Worm (Caenorhabditis elegans) whole organism, mixed stage, embryonic: ENCODE data around the gene wbp-11.

Experiments used
- blmp-1 ChIP-seq: fragments of 150-350 bp; optimal IDR thresholded peaks from 2 replicates; lab custom pipeline; 2014; ENCODE audit warnings: missing biosample characterization, missing genetic modification characterization
- ceh-43 ChIP-seq: fragments of 200-800 bp; sonication (Bioruptor generic); optimal IDR thresholded peaks from 2 replicates; lab custom pipeline; 2018; ENCODE audit warnings: mild to moderate bottlenecking, missing genetic modification characterization, moderate library complexity, missing compliant biosample characterization
- elt-1 ChIP-seq: sonication (generic microtip); optimal IDR thresholded peaks from 2 replicates; lab custom pipeline; 2017; ENCODE audit warnings: missing genetic modification characterization, mild to moderate bottlenecking, missing compliant biosample characterization, antibody characterized with exemption, moderate library complexity, borderline replicate concordance; ENCODE audit not compliant: insufficient read depth
- hlh-1 ChIP-seq: fragments of 150-350 bp; optimal IDR thresholded peaks from 2 replicates; lab custom pipeline; 2014; ENCODE audit warnings: missing biosample characterization, missing genetic modification reagents, missing genetic modification characterization
- lsy-2 ChIP-seq: fragments of 150-350 bp; optimal IDR thresholded peaks from 2 replicates; lab custom pipeline; 2014; ENCODE audit warnings: missing biosample characterization, missing genetic modification characterization
- nhr-237 ChIP-seq: fragments of 150-350 bp; optimal IDR thresholded peaks from 2 replicates; lab custom pipeline; 2014; ENCODE audit warnings: missing biosample characterization, missing genetic modification characterization
- nhr-28 ChIP-seq: fragments of 150-350 bp; optimal IDR thresholded peaks from 2 replicates; lab custom pipeline; 2014; ENCODE audit warnings: missing biosample characterization, missing genetic modification characterization
- pha-4 ChIP-seq: fragments of 150-350 bp; optimal IDR thresholded peaks from 2 replicates; lab custom pipeline; 2018; ENCODE audit warnings: missing biosample characterization, missing genetic modification reagents, missing genetic modification characterization
- unc-120 ChIP-seq: sonication (generic microtip); optimal IDR thresholded peaks from 2 replicates; lab custom pipeline; 2017; ENCODE audit warnings: missing genetic modification characterization, missing compliant biosample characterization; ENCODE audit not compliant: poor library complexity, severe bottlenecking
- unc-39 ChIP-seq: fragments of 150-350 bp; optimal IDR thresholded peaks from 2 replicates; lab custom pipeline; 2014; ENCODE audit warnings: missing biosample characterization, missing genetic modification characterization
- unc-62 ChIP-seq: fragments of 150-350 bp; optimal IDR thresholded peaks from 2 replicates; lab custom pipeline; 2014; ENCODE audit warnings: missing biosample characterization, missing genetic modification reagents, missing genetic modification characterization
- ztf-11 ChIP-seq: fragments of 150-350 bp; optimal IDR thresholded peaks from 2 replicates; lab custom pipeline; 2014; ENCODE audit warnings: missing biosample characterization, missing genetic modification characterization

DNA sequence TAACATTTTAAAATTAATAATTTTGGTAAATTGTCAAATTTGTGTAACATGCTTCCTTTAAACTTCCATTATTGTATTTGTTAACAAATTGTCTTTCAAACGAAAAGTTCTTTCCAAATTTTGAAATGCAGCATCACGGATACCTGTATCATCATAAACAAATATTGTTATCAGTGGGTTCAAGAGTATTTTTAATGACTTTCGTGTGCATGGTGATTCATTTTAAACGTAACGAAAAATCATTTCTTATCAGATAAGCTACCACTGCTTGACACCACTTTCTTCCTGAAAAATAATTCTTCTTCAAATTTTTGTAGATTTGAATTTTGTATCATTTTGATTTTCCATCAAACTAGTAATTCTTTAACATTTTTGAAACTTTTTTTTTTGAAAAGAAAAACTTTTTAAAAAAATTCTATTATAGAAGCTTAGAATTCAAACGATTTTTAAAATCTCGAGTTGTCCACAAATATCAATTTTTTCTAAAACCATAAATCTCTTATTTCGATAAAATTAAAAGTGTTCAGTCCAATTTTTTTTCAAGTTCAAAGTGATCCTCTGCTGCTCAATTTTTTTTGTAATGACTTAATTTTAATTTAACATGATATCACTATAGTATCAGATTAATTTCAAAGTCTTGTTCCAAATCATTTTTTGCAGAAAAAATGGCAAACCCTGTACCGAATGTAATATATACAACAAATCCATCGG is 38.3 kb upstream of the wbp-11 start, which contains the start of gene F27E5.9:
- TF ChIP-seq elt-1 (tag; lab: Kevin White, UChicago) (no peak), pha-4 (tag; lab: Kevin White, UChicago) (no peak), hlh-1 (tag; lab: Kevin White, UChicago) (no peak), lsy-2 (tag; lab: Kevin White, UChicago) (no peak), nhr-237 (tag; lab: Kevin White, UChicago) (no peak), ztf-11 (no peak), unc-62 (GFP tag; lab: Kevin White, UChicago) (no peak), nhr-28 (no peak), unc-120 (no peak), unc-39 (tag; lab: Kevin White, UChicago) (no peak), ceh-43 (GFP tag; lab: Kevin White, UChicago) (no peak), blmp-1 (tag; lab: Kevin White, UChicago) (no peak)
